Fruit fly (Drosophila melanogaster): Measurements from ENCODE around the gene pad.
A peak's percentile ranks its signal among the peaks of the same experiment; 100 is the strongest.

The pad gene

DNA sequence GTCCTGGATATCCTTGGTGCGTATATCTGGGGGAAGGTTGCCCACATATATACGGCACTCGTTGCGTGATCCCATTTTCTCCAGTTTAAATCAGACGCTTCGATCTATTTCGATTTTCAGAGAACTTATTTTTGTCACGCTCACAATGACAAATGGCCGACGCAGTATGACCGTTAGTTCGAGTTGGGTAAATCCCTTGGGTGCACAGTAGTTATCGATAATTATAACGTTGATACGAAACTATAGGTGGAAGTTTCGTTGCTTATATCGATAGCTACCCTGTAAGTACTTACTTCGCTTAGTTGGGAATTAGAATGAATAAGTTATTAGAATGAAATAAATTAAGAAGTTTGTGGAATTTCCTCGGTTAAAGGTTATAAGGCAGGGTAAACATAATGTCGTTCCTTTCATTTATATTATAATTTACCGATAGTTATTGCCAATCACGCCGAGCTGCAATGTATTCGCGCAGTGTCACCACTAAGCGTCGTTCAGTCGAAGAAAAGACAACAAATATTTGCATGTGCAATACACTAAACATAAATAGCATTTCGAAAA, at the start of gene pad, which contains the start of gene SF2 (continued):
- TF ChIP-seq br (optimal IDR thresholded peaks at IDR 0.05) (no peak), H2.0 (GFP tag; IDR thresholded peaks at IDR 0.05) (peak; percentile 51), CG14667 (GFP tag; IDR thresholded peaks at IDR 0.05) (no peak), CG12391 (tag; optimal IDR thresholded peaks at IDR 0.05) (peak; percentile 89), Jarid2 (GFP tag; optimal IDR thresholded peaks at IDR 0.05) (peak; percentile 39), CG14050 (GFP tag; IDR thresholded peaks at IDR 0.05) (peak; percentile 15; the same call in 1 of the 3 replicates), ara (GFP tag; IDR thresholded peaks at IDR 0.05) (peak; percentile 58), Ssrp (tag; optimal IDR thresholded peaks at IDR 0.05) (peak; percentile 73), bsh (GFP tag; optimal IDR thresholded peaks at IDR 0.05) (peak in 1 of 2 experiments; percentile 64), aop (GFP tag; IDR thresholded peaks at IDR 0.05) (no peak), CG15011 (GFP tag; optimal IDR thresholded peaks at IDR 0.05) (peak; percentile 56), zfh2 (GFP tag; optimal IDR thresholded peaks at IDR 0.05) (peak; percentile 86), cad (GFP tag; optimal IDR thresholded peaks at IDR 0.05) (no peak), CG10267 (tag; optimal IDR thresholded peaks at IDR 0.05) (peak; percentile 82), psq (GFP tag; optimal IDR thresholded peaks at IDR 0.05) (peak; percentile 49), Dref (GFP tag; IDR thresholded peaks at IDR 0.05) (peak; percentile 79), pb (GFP tag; optimal IDR thresholded peaks at IDR 0.05) (no peak), ap (GFP tag; IDR thresholded peaks at IDR 0.05) (no peak), CG9932 (GFP tag; IDR thresholded peaks at IDR 0.05) (peak; percentile 93), pfk (GFP tag; optimal IDR thresholded peaks at IDR 0.05) (peak; percentile 21), CG7357 (GFP tag; IDR thresholded peaks at IDR 0.05) (peak; percentile 57; the same call in 2 of the 3 replicates), slbo (GFP tag; IDR thresholded peaks at IDR 0.05) (peak; percentile 88), Dad (GFP tag; optimal IDR thresholded peaks at IDR 0.05) (peak; percentile 66), Kr (GFP tag; optimal IDR thresholded peaks at IDR 0.05) (no peak), crc (GFP tag; optimal IDR thresholded peaks at IDR 0.05) (peak; percentile 68), CG1603 (tag; optimal IDR thresholded peaks at IDR 0.05) (peak; percentile 45), Abd-B (GFP tag; optimal IDR thresholded peaks at IDR 0.05) (peak; percentile 84), maf-S (GFP tag; optimal IDR thresholded peaks at IDR 0.05) (peak; percentile 66), stc (GFP tag; IDR thresholded peaks at IDR 0.05) (no peak), CG6272 (GFP tag; IDR thresholded peaks at IDR 0.05) (peak; percentile 89), CG12236 (GFP tag; optimal IDR thresholded peaks at IDR 0.05) (peak; percentile 16), YL-1 (GFP tag; optimal IDR thresholded peaks at IDR 0.05) (peak; percentile 90), knrl (GFP tag; IDR thresholded peaks at IDR 0.05; ENCODE audit: partially characterized antibody) (peak; percentile 98), CG6689 (GFP tag; IDR thresholded peaks at IDR 0.05) (peak; percentile 80), CG11695 (GFP tag; IDR thresholded peaks at IDR 0.05) (peak; percentile 40; the same call in 1 of the 3 replicates), Camta (GFP tag; optimal IDR thresholded peaks at IDR 0.05) (peak; percentile 76), CG18476 (GFP tag; optimal IDR thresholded peaks at IDR 0.05) (peak; percentile 64), HmgZ (tag; optimal IDR thresholded peaks at IDR 0.05) (peak; percentile 82), CG7556 (GFP tag; optimal IDR thresholded peaks at IDR 0.05) (peak; percentile 63), CG7271 (tag; optimal IDR thresholded peaks at IDR 0.05) (peak; percentile 29), E2f2 (GFP tag; IDR thresholded peaks at IDR 0.05) (no peak; the same call in 1 of the 2 replicates), da (GFP tag; optimal IDR thresholded peaks at IDR 0.05) (peak; percentile 64), CG11247 (GFP tag; IDR thresholded peaks at IDR 0.05) (peak; percentile 64; the same call in 1 of the 2 replicates), CG2875 (GFP tag; optimal IDR thresholded peaks at IDR 0.05) (peak; percentile 42), Xbp1 (GFP tag; optimal IDR thresholded peaks at IDR 0.05) (peak; percentile 88), Dp (GFP tag; optimal IDR thresholded peaks at IDR 0.05) (peak; percentile 29), sob (GFP tag; IDR thresholded peaks at IDR 0.05) (peak; percentile 85), mirr (GFP tag; optimal IDR thresholded peaks at IDR 0.05) (peak; percentile 18), jigr1 (GFP tag; IDR thresholded peaks at IDR 0.05) (no peak; the same call in 2 of the 3 replicates), CG7372 (GFP tag; IDR thresholded peaks at IDR 0.05) (peak; percentile 80), dysf (GFP tag; IDR thresholded peaks at IDR 0.05) (peak; percentile 73)
